Worm (Caenorhabditis elegans) whole organism, L1 larva: ENCODE measurements around the gene copb-2.

Experiments used
- C04F5.9 ChIP-seq: sonication (generic microtip); optimal IDR thresholded peaks from 2 replicates; lab custom pipeline; 2016; ENCODE audit warnings: missing genetic modification characterization, missing compliant biosample characterization
- C16A3.4 ChIP-seq: fragments of 150-350 bp; optimal IDR thresholded peaks from 2 replicates; lab custom pipeline; 2014; ENCODE audit warnings: missing biosample characterization, missing genetic modification characterization
- C34B4.2 ChIP-seq: sonication (generic microtip); optimal IDR thresholded peaks from 2 replicates; lab custom pipeline; 2017; ENCODE audit warnings: mild to moderate bottlenecking, missing genetic modification characterization, missing compliant biosample characterization
- Y116A8C.19 ChIP-seq: sonication (generic microtip); optimal IDR thresholded peaks from 2 replicates; lab custom pipeline; 2016; ENCODE audit warnings: missing compliant biosample characterization, missing genetic modification characterization, borderline replicate concordance
- aha-1 ChIP-seq: fragments of 150-350 bp; optimal IDR thresholded peaks from 2 replicates; lab custom pipeline; 2014; ENCODE audit warnings: missing biosample characterization, missing genetic modification characterization
- alr-1 ChIP-seq: fragments of 200-800 bp; sonication (Bioruptor generic); optimal IDR thresholded peaks from 2 replicates; lab custom pipeline; 2018; ENCODE audit warnings: borderline replicate concordance, mild to moderate bottlenecking, missing genetic modification characterization, missing compliant biosample characterization
- aly-2 ChIP-seq: fragments of 150-350 bp; optimal IDR thresholded peaks from 2 replicates; lab custom pipeline; 2014; ENCODE audit warnings: missing biosample characterization, missing genetic modification characterization
- ceh-8 ChIP-seq: fragments of 200-800 bp; sonication (Bioruptor generic); optimal IDR thresholded peaks from 2 replicates; lab custom pipeline; 2018; ENCODE audit warnings: mild to moderate bottlenecking, missing genetic modification characterization, moderate library complexity, missing compliant biosample characterization
- ceh-82 ChIP-seq, 3 experiments: fragments of 150-350 bp in 1 of 3; sonication (generic microtip) in 2 of 3; optimal IDR thresholded peaks; 2 replicates each; lab custom pipeline; 2014 to 2017; ENCODE audit warnings: missing biosample characterization in 3 of 3, missing genetic modification characterization in 3 of 3
- ces-1 ChIP-seq: fragments of 150-350 bp; optimal IDR thresholded peaks from 2 replicates; lab custom pipeline; 2014; ENCODE audit warnings: missing biosample characterization, missing genetic modification reagents, missing genetic modification characterization
- dpl-1 ChIP-seq, 3 experiments: fragments of 150-350 bp in 2 of 3; sonication (generic microtip) in 1 of 3; optimal IDR thresholded peaks; 2 replicates each; lab custom pipeline; 2014 to 2017; ENCODE audit warnings: missing biosample characterization in 3 of 3, missing genetic modification characterization in 3 of 3, missing genetic modification reagents in 3 of 3
- dsc-1 ChIP-seq: sonication (generic microtip); optimal IDR thresholded peaks from 2 replicates; lab custom pipeline; 2016; ENCODE audit warnings: mild to moderate bottlenecking, missing genetic modification characterization, missing compliant biosample characterization
- efl-1 ChIP-seq, 4 experiments: fragments of 150-350 bp; optimal IDR thresholded peaks in 3 of 4; peaks in 1 of 4; 1 replicate in 1 of 4; 2 replicates in 3 of 4; lab custom pipeline; 2014; ENCODE audit warnings: missing biosample characterization in 2 of 4, missing genetic modification characterization in 2 of 4, missing genetic modification reagents in 2 of 4
- egl-27 ChIP-seq, 2 experiments: fragments of 150-350 bp in 1 of 2; sonication (generic microtip); optimal IDR thresholded peaks; 3 replicates each; lab custom pipeline; 2017 to 2018; ENCODE audit warnings: missing biosample characterization in 2 of 2, missing genetic modification characterization in 2 of 2, missing genetic modification reagents in 2 of 2
- elt-2 ChIP-seq: sonication (generic microtip); optimal IDR thresholded peaks from 2 replicates; lab custom pipeline; 2016; ENCODE audit warnings: missing genetic modification characterization, mild to moderate bottlenecking, inconsistent platforms, missing compliant biosample characterization, missing genetic modification reagents
- fkh-10 ChIP-seq: sonication (generic microtip); optimal IDR thresholded peaks from 2 replicates; lab custom pipeline; 2017; ENCODE audit warnings: missing biosample characterization, missing genetic modification reagents, missing genetic modification characterization
- fkh-8 ChIP-seq: sonication (generic microtip); optimal IDR thresholded peaks from 2 replicates; lab custom pipeline; 2016; ENCODE audit warnings: mild to moderate bottlenecking, missing genetic modification characterization, missing compliant biosample characterization
- fos-1 ChIP-seq: fragments of 150-350 bp; optimal IDR thresholded peaks from 2 replicates; lab custom pipeline; 2014; ENCODE audit warnings: missing biosample characterization, missing genetic modification characterization
- hlh-4 ChIP-seq: sonication (generic microtip); optimal IDR thresholded peaks from 2 replicates; lab custom pipeline; 2016; ENCODE audit warnings: mild to moderate bottlenecking, missing genetic modification characterization, missing compliant biosample characterization
- jun-1 ChIP-seq: fragments of 150-350 bp; optimal IDR thresholded peaks from 2 replicates; lab custom pipeline; 2014; ENCODE audit warnings: missing biosample characterization, missing genetic modification reagents, missing genetic modification characterization
- lir-3 ChIP-seq: sonication (generic microtip); optimal IDR thresholded peaks from 2 replicates; lab custom pipeline; 2016; ENCODE audit warnings: mild to moderate bottlenecking, missing genetic modification characterization, moderate library complexity, missing compliant biosample characterization; ENCODE audit not compliant: poor library complexity
- lsy-2 ChIP-seq, 2 experiments: fragments of 150-350 bp; optimal IDR thresholded peaks; 2 replicates each; lab custom pipeline; 2014; ENCODE audit warnings: missing biosample characterization in 2 of 2, missing genetic modification characterization in 2 of 2
- mef-2 ChIP-seq: fragments of 150-350 bp; optimal IDR thresholded peaks from 2 replicates; lab custom pipeline; 2014; ENCODE audit warnings: missing biosample characterization, missing genetic modification characterization
- nhr-11 ChIP-seq: fragments of 150-350 bp; optimal IDR thresholded peaks from 2 replicates; lab custom pipeline; 2014; ENCODE audit warnings: missing biosample characterization, missing genetic modification characterization
- nhr-20 ChIP-seq: sonication (generic microtip); optimal IDR thresholded peaks from 2 replicates; lab custom pipeline; 2016; ENCODE audit warnings: mild to moderate bottlenecking, missing genetic modification characterization, missing compliant biosample characterization
- nhr-237 ChIP-seq: fragments of 150-350 bp; optimal IDR thresholded peaks from 2 replicates; lab custom pipeline; 2014; ENCODE audit warnings: missing biosample characterization, missing genetic modification characterization
- nhr-28 ChIP-seq: fragments of 150-350 bp; optimal IDR thresholded peaks from 2 replicates; lab custom pipeline; 2014; ENCODE audit warnings: missing biosample characterization, missing genetic modification characterization
- nhr-47 ChIP-seq: sonication (generic microtip); optimal IDR thresholded peaks from 2 replicates; lab custom pipeline; 2016; ENCODE audit warnings: mild to moderate bottlenecking, missing genetic modification characterization, moderate library complexity, missing compliant biosample characterization
- nhr-76 ChIP-seq: sonication (generic microtip); optimal IDR thresholded peaks from 2 replicates; lab custom pipeline; 2017; ENCODE audit warnings: missing biosample characterization, missing genetic modification characterization
- nhr-84 ChIP-seq: sonication (generic microtip); optimal IDR thresholded peaks from 2 replicates; lab custom pipeline; 2017; ENCODE audit warnings: missing biosample characterization, missing genetic modification characterization
- nhr-90 ChIP-seq: sonication (generic microtip); optimal IDR thresholded peaks from 2 replicates; lab custom pipeline; 2016; ENCODE audit warnings: mild to moderate bottlenecking, missing genetic modification characterization, missing compliant biosample characterization; ENCODE audit not compliant: poor library complexity
- snu-23 ChIP-seq: sonication (generic microtip); optimal IDR thresholded peaks from 2 replicates; lab custom pipeline; 2016; ENCODE audit warnings: missing genetic modification characterization, missing compliant biosample characterization
- sptf-1 ChIP-seq: fragments of 150-350 bp; optimal IDR thresholded peaks from 2 replicates; lab custom pipeline; 2014; ENCODE audit warnings: missing biosample characterization, missing genetic modification characterization
- swsn-7 ChIP-seq: sonication (generic microtip); optimal IDR thresholded peaks from 2 replicates; lab custom pipeline; 2016; ENCODE audit warnings: missing genetic modification characterization, missing compliant biosample characterization
- unc-130 ChIP-seq: fragments of 150-350 bp; optimal IDR thresholded peaks from 2 replicates; lab custom pipeline; 2017; ENCODE audit warnings: missing biosample characterization, missing genetic modification characterization, inconsistent platforms
- unc-30 ChIP-seq: sonication (generic microtip); optimal IDR thresholded peaks from 2 replicates; lab custom pipeline; 2017; ENCODE audit warnings: missing biosample characterization, missing genetic modification characterization
- unc-98 ChIP-seq: fragments of 200-800 bp; sonication (Bioruptor generic); IDR thresholded peaks from 2 replicates; pipeline ENCODE4 v1.3.6; 2022; ENCODE audit warnings: missing genetic modification characterization, missing compliant biosample characterization
- zag-1 ChIP-seq: fragments of 150-350 bp; optimal IDR thresholded peaks from 2 replicates; lab custom pipeline; 2014; ENCODE audit warnings: missing biosample characterization, missing genetic modification characterization
- zip-4 ChIP-seq: fragments of 200-800 bp; sonication (Bioruptor generic); optimal IDR thresholded peaks from 2 replicates; lab custom pipeline; 2018; ENCODE audit warnings: mild to moderate bottlenecking, missing genetic modification characterization, moderate library complexity, missing compliant biosample characterization
- ztf-11 ChIP-seq, 2 experiments: sonication (generic microtip); optimal IDR thresholded peaks; 2 replicates each; lab custom pipeline; 2016 to 2017; ENCODE audit warnings: missing genetic modification characterization in 2 of 2, missing biosample characterization in 1 of 2, missing compliant biosample characterization in 1 of 2
- ztf-4 ChIP-seq: fragments of 150-350 bp; optimal IDR thresholded peaks from 2 replicates; lab custom pipeline; 2014; ENCODE audit warnings: missing biosample characterization, missing genetic modification characterization

The copb-2 gene

ce11 chrIV:9422408-9422807 lies 37.1 kb upstream of the copb-2 start, which contains the start of gene F56D5.9:
TSS of gene F56D5.9 (minus strand) at chrIV:9422508.
- TF ChIP-seq nhr-84 (tag; lab: Kevin White, UChicago): no peak
- TF ChIP-seq sptf-1: no peak
- no peak for TF ChIP-seq zag-1 (tag; lab: Kevin White, UChicago)
- TF ChIP-seq efl-1 (optimal IDR thresholded peaks at IDR 0.05; lab: Kevin White, UChicago): no peak
- peak in 1 of 2 experiments; percentile 62 for TF ChIP-seq efl-1 (GFP tag; optimal IDR thresholded peaks at IDR 0.05 in 1 of 2; lab: Kevin White, UChicago)
- TF ChIP-seq C04F5.9 (tag; lab: Kevin White, UChicago): no peak
- TF ChIP-seq unc-98 (GFP tag; lab: Robert Waterston, UW): no peak

- TF ChIP-seq C16A3.4 (tag; lab: Kevin White, UChicago) (no peak), fkh-8 (tag; lab: Kevin White, UChicago) (peak; percentile 7)
Measured at ce11 chrIV:9423095-9423494, 36.4 kb upstream of the copb-2 start, which contains the start of gene srxa-2. TSS of gene srxa-2 (plus strand) at chrIV:9423395.

DNA sequence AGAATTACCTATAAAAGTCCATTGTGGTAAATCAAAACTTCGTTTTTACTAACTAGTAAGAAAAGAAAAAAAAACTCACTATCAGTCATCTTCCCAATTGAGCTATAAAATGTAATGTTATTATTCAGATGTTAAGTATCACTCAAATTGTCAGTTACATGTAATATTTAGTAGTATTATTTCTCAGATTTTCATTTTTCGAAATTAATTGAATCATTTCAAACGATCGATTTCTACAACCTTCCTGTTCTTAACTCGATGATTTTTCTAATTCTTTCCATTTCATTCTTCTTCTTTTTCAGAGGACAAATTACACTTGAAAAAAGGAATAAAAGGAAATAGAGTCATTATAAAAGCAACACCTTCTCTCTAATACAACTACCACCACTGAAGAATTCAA lies 31.6 kb upstream of the copb-2 start, which contains the start of gene F59B8.1:
Gene F59B8.1 (plus strand): TSS at position 301 of the 400 bp plus-strand sequence.
- no peak for TF ChIP-seq Y116A8C.19 (tag; lab: Kevin White, UChicago)
- no peak for TF ChIP-seq C16A3.4 (tag; lab: Kevin White, UChicago)
- no peak for TF ChIP-seq C34B4.2 (tag; lab: Kevin White, UChicago)
- no peak for TF ChIP-seq nhr-76 (tag; lab: Kevin White, UChicago)
- no peak for TF ChIP-seq ceh-82 (tag; optimal IDR thresholded peaks at IDR 0.05; lab: Kevin White, UChicago)
- no peak for TF ChIP-seq efl-1 (optimal IDR thresholded peaks at IDR 0.05; lab: Kevin White, UChicago)
- TF ChIP-seq efl-1 (GFP tag; optimal IDR thresholded peaks at IDR 0.05 in 1 of 2; lab: Kevin White, UChicago): no peak
- no peak for TF ChIP-seq mef-2 (tag; lab: Kevin White, UChicago)
- TF ChIP-seq egl-27 (tag; optimal IDR thresholded peaks at IDR 0.05; lab: Kevin White, UChicago): no peak
- no peak for TF ChIP-seq fos-1 (tag; lab: Kevin White, UChicago)
- no peak for TF ChIP-seq unc-30 (tag; lab: Kevin White, UChicago)
- no peak for TF ChIP-seq fkh-10 (GFP tag; lab: Kevin White, UChicago)

DNA sequence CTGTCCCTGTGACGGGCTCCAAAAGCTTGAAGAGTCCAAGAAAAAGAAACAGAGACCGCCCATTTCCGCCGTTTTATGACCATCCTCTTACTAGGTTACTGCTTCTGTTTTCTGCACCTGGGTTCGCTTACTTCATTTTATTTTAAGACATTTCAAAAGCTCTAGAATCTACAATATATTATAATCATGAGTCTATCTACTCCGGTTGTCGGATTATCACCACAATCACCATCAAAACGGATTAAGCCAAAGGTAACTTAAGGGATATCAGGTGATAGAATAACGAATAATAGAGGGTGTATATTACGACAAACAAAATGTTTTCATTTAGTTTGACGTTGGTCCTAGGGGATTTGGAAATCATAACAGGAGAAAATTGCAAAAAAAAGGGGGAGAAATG lies 27.2 kb upstream of the copb-2 start:
- TF ChIP-seq efl-1 (optimal IDR thresholded peaks at IDR 0.05; lab: Kevin White, UChicago): no peak
- peak in 1 of 2 experiments; percentile 65 for TF ChIP-seq efl-1 (GFP tag; optimal IDR thresholded peaks at IDR 0.05 in 1 of 2; lab: Kevin White, UChicago)
- TF ChIP-seq dsc-1 (tag; lab: Kevin White, UChicago): peak; percentile 73
- peak; percentile 6 for TF ChIP-seq fkh-8 (tag; lab: Kevin White, UChicago)
- TF ChIP-seq unc-130 (tag; lab: Kevin White, UChicago): no peak

- peak; percentile 56 for TF ChIP-seq nhr-20
- TF ChIP-seq lsy-2 (tag; optimal IDR thresholded peaks at IDR 0.05; lab: Kevin White, UChicago): peak in 1 of 2 experiments; percentile 45
- no peak for TF ChIP-seq fkh-10 (GFP tag; lab: Kevin White, UChicago)
- peak; percentile 8 for TF ChIP-seq nhr-47 (tag; lab: Kevin White, UChicago)
- no peak for TF ChIP-seq alr-1
- TF ChIP-seq ces-1 (GFP tag; lab: Kevin White, UChicago): no peak
- no peak for TF ChIP-seq ceh-8 (GFP tag; lab: Kevin White, UChicago)
- TF ChIP-seq aly-2: peak; percentile 95
- no peak for TF ChIP-seq hlh-4 (tag; lab: Kevin White, UChicago)
- peak; percentile 29 for TF ChIP-seq elt-2 (tag; lab: Kevin White, UChicago)
- peak; percentile 71 for TF ChIP-seq nhr-90 (tag; lab: Kevin White, UChicago)
- TF ChIP-seq jun-1 (tag; lab: Kevin White, UChicago): no peak
- TF ChIP-seq dpl-1 (GFP tag; optimal IDR thresholded peaks at IDR 0.05; lab: Kevin White, UChicago): no peak
- no peak for TF ChIP-seq nhr-28
- TF ChIP-seq C34B4.2 (tag; lab: Kevin White, UChicago): no peak
- no peak for TF ChIP-seq efl-1 (optimal IDR thresholded peaks at IDR 0.05; lab: Kevin White, UChicago)
- peak in 1 of 2 experiments; percentile 91 for TF ChIP-seq efl-1 (GFP tag; optimal IDR thresholded peaks at IDR 0.05 in 1 of 2; lab: Kevin White, UChicago)
- peak; percentile 59 for TF ChIP-seq ztf-4 (tag; lab: Kevin White, UChicago)
- no peak for TF ChIP-seq nhr-11
- TF ChIP-seq ztf-11 (tag; optimal IDR thresholded peaks at IDR 0.05; lab: Kevin White, UChicago): no peak
- no peak for TF ChIP-seq zip-4 (GFP tag; lab: Kevin White, UChicago)
- TF ChIP-seq snu-23: peak; percentile 72
- TF ChIP-seq zag-1 (tag; lab: Kevin White, UChicago): no peak
- no peak for TF ChIP-seq aha-1 (tag; lab: Kevin White, UChicago)
- TF ChIP-seq nhr-237 (tag; lab: Kevin White, UChicago): no peak
- TF ChIP-seq unc-30 (tag; lab: Kevin White, UChicago): no peak
- TF ChIP-seq nhr-76 (tag; lab: Kevin White, UChicago): no peak
- no peak for TF ChIP-seq unc-130 (tag; lab: Kevin White, UChicago)
- no peak for TF ChIP-seq egl-27 (tag; optimal IDR thresholded peaks at IDR 0.05; lab: Kevin White, UChicago)
- TF ChIP-seq lir-3 (tag; lab: Kevin White, UChicago): no peak
- TF ChIP-seq swsn-7 (tag; lab: Kevin White, UChicago): peak; percentile 24
Measured at ce11 chrIV:9438753-9439152, 20.8 kb upstream of the copb-2 start.
